Fruit fly (Drosophila melanogaster) whole organism, wandering third instar larva: ENCODE results near the gene CG6749.

Experiments used
- Abd-B ChIP-seq: fragments of >200 bp; optimal IDR thresholded peaks from 2 replicates; lab custom pipeline; 2017; ENCODE audit warnings: missing biosample characterization, missing genetic modification characterization
- CG32264 ChIP-seq: fragments of 200-800 bp; sonication (Bioruptor generic); optimal IDR thresholded peaks from 2 replicates; lab custom pipeline; 2016; ENCODE audit warnings: missing biosample characterization, missing genetic modification characterization
- CG9705 ChIP-seq: fragments of 200-800 bp; sonication (Bioruptor generic); optimal IDR thresholded peaks from 2 replicates; lab custom pipeline; 2018; ENCODE audit warnings: missing biosample characterization, mild to moderate bottlenecking, missing genetic modification characterization
- CrebA ChIP-seq: fragments of 200-800 bp; sonication (Bioruptor generic); optimal IDR thresholded peaks from 2 replicates; lab custom pipeline; 2016; ENCODE audit warnings: missing biosample characterization, mild to moderate bottlenecking, missing genetic modification characterization, borderline replicate concordance
- Dfd ChIP-seq: fragments of >200 bp; optimal IDR thresholded peaks from 2 replicates; lab custom pipeline; 2017; ENCODE audit warnings: missing biosample characterization, missing genetic modification characterization
- Dif ChIP-seq: fragments of 200-275, 200-300 bp; sonication (Bioruptor generic); optimal IDR thresholded peaks from 2 replicates; lab custom pipeline; 2018; ENCODE audit warnings: missing biosample characterization, missing genetic modification characterization; ENCODE audit not compliant: partially characterized antibody
- GATAd ChIP-seq: sonication (Bioruptor generic); optimal IDR thresholded peaks from 2 replicates; lab custom pipeline; 2016; ENCODE audit warnings: missing biosample characterization, missing genetic modification characterization
- HLH106 ChIP-seq: fragments of 200-800 bp; optimal IDR thresholded peaks from 3 replicates; lab custom pipeline; 2019; ENCODE audit warnings: missing biosample characterization, mild to moderate bottlenecking, missing genetic modification characterization, moderate library complexity
- Hnf4 ChIP-seq: fragments of 200-800 bp; sonication (Bioruptor generic); optimal IDR thresholded peaks from 2 replicates; lab custom pipeline; 2016; ENCODE audit warnings: missing biosample characterization, mild to moderate bottlenecking, missing genetic modification characterization
- Hr78 ChIP-seq: fragments of >200 bp; optimal IDR thresholded peaks from 2 replicates; lab custom pipeline; 2017; ENCODE audit warnings: missing biosample characterization, missing genetic modification characterization
- Hr83 ChIP-seq: fragments of 200-300 bp; sonication (Bioruptor generic); optimal IDR thresholded peaks from 2 replicates; lab custom pipeline; 2016; ENCODE audit warnings: missing biosample characterization, mild to moderate bottlenecking, missing genetic modification characterization, moderate library complexity; ENCODE audit not compliant: poor library complexity, severe bottlenecking
- Jra ChIP-seq: sonication (Bioruptor generic); optimal IDR thresholded peaks from 2 replicates; lab custom pipeline; 2016; ENCODE audit warnings: missing biosample characterization, missing genetic modification characterization
- Mio ChIP-seq: sonication (Bioruptor generic); optimal IDR thresholded peaks from 2 replicates; lab custom pipeline; 2016; ENCODE audit warnings: missing biosample characterization, missing genetic modification characterization
- Myc ChIP-seq: fragments of >200 bp; optimal IDR thresholded peaks from 2 replicates; lab custom pipeline; 2017
- N ChIP-seq: fragments of >200 bp; optimal IDR thresholded peaks from 2 replicates; lab custom pipeline; 2018; ENCODE audit warnings: missing biosample characterization, missing external identifiers, missing genetic modification characterization
- OdsH ChIP-seq: fragments of 200-800 bp; sonication (Bioruptor generic); optimal IDR thresholded peaks from 2 replicates; lab custom pipeline; 2016; ENCODE audit warnings: missing biosample characterization, mild to moderate bottlenecking, missing genetic modification characterization
- Rel ChIP-seq, 2 experiments: fragments of 200-800 bp; sonication (Bioruptor generic) in 1 of 2; optimal IDR thresholded peaks; 2 replicates in 1 of 2; 3 replicates in 1 of 2; lab custom pipeline; 2016 to 2019; ENCODE audit warnings: mild to moderate bottlenecking in 2 of 2, missing biosample characterization in 2 of 2, missing genetic modification characterization in 2 of 2, moderate library complexity in 1 of 2
- Sp1 ChIP-seq: fragments of 200-800 bp; sonication (Bioruptor generic); optimal IDR thresholded peaks from 3 replicates; lab custom pipeline; 2019; ENCODE audit warnings: missing biosample characterization, mild to moderate bottlenecking, missing genetic modification characterization, moderate library complexity
- Vsx2 ChIP-seq: fragments of 200-300, 225-300 bp; sonication (Bioruptor generic); optimal IDR thresholded peaks from 2 replicates; lab custom pipeline; 2018; ENCODE audit warnings: missing biosample characterization, missing genetic modification characterization; ENCODE audit not compliant: partially characterized antibody
- br ChIP-seq: fragments of 200-800 bp; sonication (Bioruptor generic); optimal IDR thresholded peaks from 2 replicates; lab custom pipeline; 2016; ENCODE audit warnings: missing biosample characterization, missing genetic modification characterization
- brk ChIP-seq: fragments of 200-800 bp; sonication (Bioruptor generic); optimal IDR thresholded peaks from 2 replicates; lab custom pipeline; 2016; ENCODE audit warnings: missing biosample characterization, mild to moderate bottlenecking, missing genetic modification characterization
- dl ChIP-seq, 2 experiments: fragments of 175-275, 200-275 bp in 1 of 2; fragments of 200-275 bp in 1 of 2; sonication (Bioruptor generic); optimal IDR thresholded peaks; lab custom pipeline; 2018; ENCODE audit warnings: mild to moderate bottlenecking in 2 of 2, missing biosample characterization in 2 of 2, missing genetic modification characterization in 2 of 2, moderate library complexity in 2 of 2; ENCODE audit not compliant: partially characterized antibody in 2 of 2, insufficient read depth in 1 of 2
- dmrt93B ChIP-seq: fragments of 200-800 bp; sonication (Bioruptor generic); optimal IDR thresholded peaks from 2 replicates; lab custom pipeline; 2018; ENCODE audit warnings: missing biosample characterization, mild to moderate bottlenecking, missing genetic modification characterization
- dsf ChIP-seq: sonication (Bioruptor generic); optimal IDR thresholded peaks from 2 replicates; lab custom pipeline; 2016; ENCODE audit warnings: missing biosample characterization, missing genetic modification characterization, borderline replicate concordance
- ey ChIP-seq: fragments of 200-800 bp; sonication (Bioruptor generic); optimal IDR thresholded peaks from 2 replicates; lab custom pipeline; 2016; ENCODE audit warnings: missing biosample characterization, missing genetic modification characterization
- foxo ChIP-seq, 2 experiments: fragments of 200-800 bp; sonication (Bioruptor generic); optimal IDR thresholded peaks; 2 replicates in 1 of 2; 3 replicates in 1 of 2; lab custom pipeline; 2016 to 2017; ENCODE audit warnings: missing biosample characterization in 2 of 2, missing genetic modification characterization in 2 of 2
- fru ChIP-seq: fragments of 200-800 bp; sonication (Bioruptor generic); optimal IDR thresholded peaks from 3 replicates; lab custom pipeline; 2016; ENCODE audit warnings: missing biosample characterization, mild to moderate bottlenecking, missing genetic modification characterization
- h ChIP-seq: fragments of 200-800 bp; sonication (Bioruptor generic); optimal IDR thresholded peaks from 3 replicates; lab custom pipeline; 2016; ENCODE audit warnings: missing biosample characterization, mild to moderate bottlenecking, missing genetic modification characterization
- jim ChIP-seq: fragments of 175-275, 200-325 bp; sonication (Bioruptor generic); optimal IDR thresholded peaks from 2 replicates; lab custom pipeline; 2016; ENCODE audit warnings: missing biosample characterization, mild to moderate bottlenecking, missing genetic modification characterization
- lola ChIP-seq: fragments of >200 bp; optimal IDR thresholded peaks from 2 replicates; lab custom pipeline; 2017; ENCODE audit warnings: missing biosample characterization, missing genetic modification characterization
- pan ChIP-seq: fragments of >200 bp; optimal IDR thresholded peaks from 2 replicates; lab custom pipeline; 2017
- psq ChIP-seq: fragments of 200-800 bp; sonication (Bioruptor generic); optimal IDR thresholded peaks from 3 replicates; lab custom pipeline; 2017; ENCODE audit warnings: missing biosample characterization, mild to moderate bottlenecking, missing genetic modification characterization, moderate library complexity
- rgr ChIP-seq: fragments of 200-800 bp; sonication (Bioruptor generic); optimal IDR thresholded peaks from 3 replicates; lab custom pipeline; 2016; ENCODE audit warnings: missing biosample characterization, mild to moderate bottlenecking, missing genetic modification characterization
- sage ChIP-seq: fragments of 200-800 bp; sonication (Bioruptor generic); optimal IDR thresholded peaks from 2 replicates; lab custom pipeline; 2016; ENCODE audit warnings: missing biosample characterization, mild to moderate bottlenecking, missing genetic modification characterization
- sv ChIP-seq: fragments of 200-800 bp; sonication (Bioruptor generic); optimal IDR thresholded peaks from 3 replicates; lab custom pipeline; 2016; ENCODE audit warnings: missing biosample characterization, missing genetic modification characterization
- tai ChIP-seq: sonication (Bioruptor generic); optimal IDR thresholded peaks from 2 replicates; lab custom pipeline; 2016; ENCODE audit warnings: missing biosample characterization, missing genetic modification characterization
- usp ChIP-seq: fragments of >200 bp; optimal IDR thresholded peaks from 2 replicates; lab custom pipeline; 2017; ENCODE audit warnings: missing biosample characterization, missing genetic modification characterization
- woc ChIP-seq: sonication (Bioruptor generic); optimal IDR thresholded peaks from 2 replicates; lab custom pipeline; 2016; ENCODE audit warnings: missing biosample characterization, mild to moderate bottlenecking, missing genetic modification characterization

Gene CG6749

DNA sequence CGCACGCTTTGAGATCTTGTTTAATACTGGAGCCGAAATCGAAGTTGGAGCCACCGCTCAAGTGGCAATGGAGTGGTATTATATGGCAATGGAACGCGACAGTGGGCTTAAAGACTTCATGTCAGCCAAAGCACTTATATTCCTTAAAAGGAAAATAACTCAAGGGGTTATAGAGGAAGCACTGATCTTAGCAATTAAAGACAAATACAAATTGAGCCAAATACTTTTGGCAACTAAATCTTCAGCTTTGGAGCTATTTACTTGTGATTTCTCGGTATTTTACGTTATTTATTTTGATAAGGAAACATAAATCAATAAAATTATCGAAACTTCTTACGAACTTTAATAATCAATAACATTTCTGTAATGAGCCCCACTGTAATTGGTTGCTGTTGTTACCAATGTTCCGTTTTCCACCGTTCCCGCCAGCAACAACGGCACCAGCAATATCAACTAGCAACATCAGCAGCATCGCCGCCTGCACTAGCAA is 10.5 kb upstream of the CG6749 start:
- no peak for TF ChIP-seq Vsx2 (GFP tag; lab: Kevin White, UChicago)
- peak; percentile 87 for TF ChIP-seq Sp1 (GFP tag; lab: Kevin White, UChicago)
- TF ChIP-seq fru (GFP tag; lab: Kevin White, UChicago) = peak; percentile 88
- no peak for TF ChIP-seq Abd-B (GFP tag; lab: Kevin White, UChicago)
- no peak for TF ChIP-seq jim (GFP tag; lab: Kevin White, UChicago)
- peak; percentile 90 for TF ChIP-seq sage (GFP tag; lab: Kevin White, UChicago)
- peak; percentile 96 for TF ChIP-seq HLH106
- peak; percentile 13 for TF ChIP-seq Hr83 (GFP tag; lab: Kevin White, UChicago)
- TF ChIP-seq psq (GFP tag; lab: Kevin White, UChicago) = peak; percentile 76
- no peak for TF ChIP-seq dl (GFP tag; optimal IDR thresholded peaks at IDR 0.05; lab: Kevin White, UChicago; ENCODE audit: insufficient read depth in 1 of 2, partially characterized antibody in 2 of 2)
- TF ChIP-seq Hnf4 (GFP tag; lab: Kevin White, UChicago) = peak; percentile 75
- TF ChIP-seq ey (GFP tag; lab: Kevin White, UChicago) = peak; percentile 81
- peak; percentile 60 to 88 for TF ChIP-seq foxo (GFP tag; optimal IDR thresholded peaks at IDR 0.05; lab: Kevin White, UChicago)
- peak; percentile 7 for TF ChIP-seq CrebA (GFP tag; lab: Kevin White, UChicago)
- no peak for TF ChIP-seq N
- TF ChIP-seq Myc (lab: Kevin White, UChicago) = no peak
- peak; percentile 87 for TF ChIP-seq h
- peak; percentile 65 for TF ChIP-seq rgr
- no peak for TF ChIP-seq Hr78 (GFP tag; lab: Kevin White, UChicago)
- TF ChIP-seq brk (GFP tag; lab: Kevin White, UChicago) = no peak
- TF ChIP-seq br (GFP tag; lab: Kevin White, UChicago) = peak; percentile 83
- no peak for TF ChIP-seq tai (GFP tag; lab: Kevin White, UChicago)
- TF ChIP-seq OdsH = peak; percentile 79
- no peak for TF ChIP-seq GATAd (GFP tag; lab: Kevin White, UChicago)
- TF ChIP-seq dsf = no peak
- no peak for TF ChIP-seq usp (GFP tag; lab: Kevin White, UChicago)
- peak; percentile 79 for TF ChIP-seq CG32264 (GFP tag; lab: Kevin White, UChicago)
- TF ChIP-seq Jra = no peak
- peak; percentile 65 for TF ChIP-seq sv (GFP tag; lab: Kevin White, UChicago)
- TF ChIP-seq dmrt93B = peak; percentile 92
- no peak for TF ChIP-seq Dif (GFP tag; lab: Kevin White, UChicago)
- TF ChIP-seq lola (GFP tag; lab: Kevin White, UChicago) = no peak
- TF ChIP-seq Dfd (GFP tag; lab: Kevin White, UChicago) = no peak
- TF ChIP-seq pan (lab: Kevin White, UChicago) = no peak
- peak; percentile 90 for TF ChIP-seq woc (GFP tag; lab: Kevin White, UChicago)
- TF ChIP-seq CG9705 (GFP tag; lab: Kevin White, UChicago) = peak; percentile 94
- TF ChIP-seq Rel (GFP tag; optimal IDR thresholded peaks at IDR 0.05; lab: Kevin White, UChicago) = peak; percentile 41
- peak; percentile 53 for TF ChIP-seq Rel (tag; optimal IDR thresholded peaks at IDR 0.05; lab: Kevin White, UChicago)
- TF ChIP-seq Mio (GFP tag; lab: Kevin White, UChicago) = no peak

DNA sequence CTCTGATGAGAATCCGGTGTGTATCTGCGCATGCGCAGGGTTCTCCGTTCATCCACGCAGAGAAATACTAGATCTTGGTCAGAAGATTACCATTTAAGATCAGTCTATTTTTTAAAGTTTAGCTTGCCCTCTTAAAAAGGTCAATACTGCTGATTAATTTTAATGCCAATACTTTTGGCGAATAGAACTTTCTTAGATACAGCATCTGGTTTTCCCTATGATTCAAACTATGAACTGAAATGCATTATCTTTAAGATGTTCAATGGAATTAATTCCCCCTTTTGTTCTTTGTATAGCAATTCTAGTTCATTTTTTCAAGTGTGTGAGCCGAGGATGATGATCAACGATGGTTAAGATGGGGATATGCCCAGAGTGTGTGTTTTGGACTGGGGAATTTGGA is 8.7 kb upstream of the CG6749 start:
- TF ChIP-seq Hnf4 (GFP tag; lab: Kevin White, UChicago) (peak; percentile 28), Myc (lab: Kevin White, UChicago) (no peak), Sp1 (GFP tag; lab: Kevin White, UChicago) (peak; percentile 60), h (peak; percentile 73), usp (GFP tag; lab: Kevin White, UChicago) (no peak), OdsH (peak; percentile 79), CrebA (GFP tag; lab: Kevin White, UChicago) (no peak), sv (GFP tag; lab: Kevin White, UChicago) (no peak), lola (GFP tag; lab: Kevin White, UChicago) (no peak), Vsx2 (GFP tag; lab: Kevin White, UChicago) (no peak), dsf (no peak), Dfd (GFP tag; lab: Kevin White, UChicago) (no peak), jim (GFP tag; lab: Kevin White, UChicago) (no peak), Abd-B (GFP tag; lab: Kevin White, UChicago) (no peak), br (GFP tag; lab: Kevin White, UChicago) (peak; percentile 70), Hr78 (GFP tag; lab: Kevin White, UChicago) (no peak), foxo (GFP tag; optimal IDR thresholded peaks at IDR 0.05; lab: Kevin White, UChicago) (peak in 1 of 2 experiments; percentile 66), Jra (no peak), psq (GFP tag; lab: Kevin White, UChicago) (peak; percentile 57), Mio (GFP tag; lab: Kevin White, UChicago) (no peak), dl (GFP tag; optimal IDR thresholded peaks at IDR 0.05; lab: Kevin White, UChicago; ENCODE audit: insufficient read depth in 1 of 2, partially characterized antibody in 2 of 2) (no peak), Hr83 (GFP tag; lab: Kevin White, UChicago) (no peak), woc (GFP tag; lab: Kevin White, UChicago) (peak; percentile 85), Rel (GFP tag; optimal IDR thresholded peaks at IDR 0.05; lab: Kevin White, UChicago) (no peak), Rel (tag; optimal IDR thresholded peaks at IDR 0.05; lab: Kevin White, UChicago) (peak; percentile 6), fru (GFP tag; lab: Kevin White, UChicago) (peak; percentile 77), brk (GFP tag; lab: Kevin White, UChicago) (peak; percentile 26), Dif (GFP tag; lab: Kevin White, UChicago) (no peak), rgr (peak; percentile 31), sage (GFP tag; lab: Kevin White, UChicago) (peak; percentile 38), pan (lab: Kevin White, UChicago) (no peak), ey (GFP tag; lab: Kevin White, UChicago) (peak; percentile 68), CG32264 (GFP tag; lab: Kevin White, UChicago) (no peak), dmrt93B (peak; percentile 77), tai (GFP tag; lab: Kevin White, UChicago) (no peak), N (no peak), HLH106 (peak; percentile 87), GATAd (GFP tag; lab: Kevin White, UChicago) (no peak), CG9705 (GFP tag; lab: Kevin White, UChicago) (peak; percentile 36)
